Worm (Caenorhabditis elegans): ENCODE measurements around the gene csn-5.

ce11 chrIV:5671325-5671724 lies 22.0 kb downstream of the csn-5 start:
- TF ChIP-seq flt-1 (GFP tag; IDR thresholded peaks at IDR 0.05) (no peak), hmg-4 (GFP tag; optimal IDR thresholded peaks at IDR 0.05) (no peak), hmbx-1 (tag; optimal IDR thresholded peaks at IDR 0.05) (no peak), ceh-13 (GFP tag; optimal IDR thresholded peaks at IDR 0.05) (no peak), F13C5.2 (tag; optimal IDR thresholded peaks at IDR 0.05) (no peak), scrt-1 (GFP tag; IDR thresholded peaks at IDR 0.05) (no peak), ama-1 (optimal IDR thresholded peaks at IDR 0.05) (no peak), pes-1 (GFP tag; IDR thresholded peaks at IDR 0.05) (no peak), aly-1 (tag; optimal IDR thresholded peaks at IDR 0.05) (no peak)
